Worm (Caenorhabditis elegans) whole organism, L4 larva: ENCODE results near the gene C35D10.1.

Experiments used
- daf-8 ChIP-seq: fragments of 200-800 bp; sonication (Bioruptor generic); IDR thresholded peaks from 2 replicates; pipeline ENCODE4 v1.3.6; 2022; ENCODE audit warnings: missing genetic modification characterization, missing compliant biosample characterization
- lsy-2 ChIP-seq, 2 experiments: fragments of 150-350 bp in 1 of 2; sonication (generic microtip) in 1 of 2; optimal IDR thresholded peaks; 2 replicates each; lab custom pipeline; 2014 to 2017; ENCODE audit warnings: missing biosample characterization in 2 of 2, missing genetic modification characterization in 2 of 2

DNA sequence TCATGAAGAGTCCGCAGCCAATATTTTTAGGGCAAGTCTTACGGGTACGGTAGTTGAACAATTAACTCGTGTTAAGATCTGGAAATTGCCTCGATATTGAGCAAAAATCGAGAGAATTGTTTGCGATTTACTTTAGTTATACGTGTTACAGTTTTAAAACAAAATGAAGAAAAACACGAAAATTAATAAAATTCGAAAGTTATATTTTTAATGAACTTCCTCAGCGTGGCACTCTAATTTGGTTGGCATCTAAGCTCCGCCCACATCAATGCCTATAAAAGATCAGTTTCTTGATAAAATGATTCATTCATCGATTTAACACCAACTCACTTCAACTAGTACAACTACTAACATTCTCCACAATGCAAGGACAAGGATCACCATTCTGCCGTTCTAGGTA, 9.1 kb upstream of the C35D10.1 start, which contains the start of gene gipc-1:
- no peak for TF ChIP-seq daf-8 (GFP tag; lab: Robert Waterston, UW)
- TF ChIP-seq lsy-2 (tag; optimal IDR thresholded peaks at IDR 0.05; lab: Kevin White, UChicago), result no peak
